Fruit fly (Drosophila melanogaster) whole organism, embryonic: ENCODE results near the gene MESK4.

ENCODE experiments used
- B-H1 ChIP-seq: fragments of 200-800 bp; sonication (Bioruptor generic); IDR thresholded peaks from 3 replicates; pipeline ENCODE4 v1.3.6; 2022; ENCODE audit warnings: missing biosample characterization, missing genetic modification characterization
- CG10274 ChIP-seq: fragments of 200-800 bp; sonication (Bioruptor generic); optimal IDR thresholded peaks from 3 replicates; lab custom pipeline; 2017; ENCODE audit warnings: missing biosample characterization, mild to moderate bottlenecking, missing genetic modification characterization
- CG12104 ChIP-seq: fragments of 200-800 bp; sonication (Bioruptor generic); optimal IDR thresholded peaks from 3 replicates; lab custom pipeline; 2016; ENCODE audit warnings: missing biosample characterization, missing genetic modification characterization
- CG13123 ChIP-seq: fragments of 200-800 bp; sonication (Bioruptor generic); optimal IDR thresholded peaks from 2 replicates; lab custom pipeline; 2016; ENCODE audit warnings: missing biosample characterization, missing genetic modification characterization
- CG13296 ChIP-seq: fragments of 200-800 bp; sonication (Bioruptor generic); optimal IDR thresholded peaks from 3 replicates; lab custom pipeline; 2018; ENCODE audit warnings: missing biosample characterization, mild to moderate bottlenecking, missing genetic modification characterization
- CG13424 ChIP-seq: fragments of 200-800 bp; sonication (Bioruptor generic); optimal IDR thresholded peaks from 2 replicates; lab custom pipeline; 2019; ENCODE audit warnings: missing biosample characterization, mild to moderate bottlenecking, missing genetic modification characterization, moderate library complexity
- CG17912 ChIP-seq: fragments of 200-800 bp; sonication (Bioruptor generic); optimal IDR thresholded peaks from 2 replicates; lab custom pipeline; 2018; ENCODE audit warnings: missing biosample characterization, mild to moderate bottlenecking, missing genetic modification characterization
- CG30431 ChIP-seq: fragments of 200-800 bp; sonication (Bioruptor generic); optimal IDR thresholded peaks from 2 replicates; lab custom pipeline; 2017; ENCODE audit warnings: missing biosample characterization, missing genetic modification characterization
- CG32767 ChIP-seq: fragments of 200-800 bp; sonication (Bioruptor generic); IDR thresholded peaks from 2 replicates; pipeline ENCODE4 v1.3.6; 2022; ENCODE audit warnings: missing biosample characterization, missing genetic modification characterization
- CG34224 ChIP-seq: fragments of 200-800 bp; sonication (Bioruptor generic); IDR thresholded peaks from 3 replicates; pipeline ENCODE4 v1.3.6; 2022; ENCODE audit warnings: missing biosample characterization, missing genetic modification characterization; ENCODE audit not compliant: partially characterized antibody
- CG3847 ChIP-seq: fragments of 200-800 bp; sonication (Bioruptor generic); IDR thresholded peaks from 2 replicates; pipeline ENCODE4 v1.3.6; 2022; ENCODE audit warnings: missing biosample characterization, missing genetic modification characterization
- CG4820 ChIP-seq: fragments of 200-800 bp; sonication (Bioruptor generic); optimal IDR thresholded peaks from 3 replicates; lab custom pipeline; 2016; ENCODE audit warnings: missing biosample characterization, missing genetic modification characterization
- CG6254 ChIP-seq: fragments of 200-800 bp; sonication (Bioruptor generic); optimal IDR thresholded peaks from 3 replicates; lab custom pipeline; 2017; ENCODE audit warnings: mild to moderate bottlenecking, missing biosample characterization, missing genetic modification reagents, missing genetic modification characterization
- CG6791 ChIP-seq: fragments of 200-800 bp; sonication (Bioruptor generic); IDR thresholded peaks from 3 replicates; pipeline ENCODE4 v1.3.6; 2022; ENCODE audit warnings: missing biosample characterization, missing genetic modification characterization; ENCODE audit not compliant: partially characterized antibody
- CG7745 ChIP-seq: fragments of 200-800 bp; sonication (Bioruptor generic); optimal IDR thresholded peaks from 2 replicates; lab custom pipeline; 2018; ENCODE audit warnings: missing biosample characterization, mild to moderate bottlenecking, missing genetic modification characterization, moderate library complexity
- CG8281 ChIP-seq: fragments of 200-800 bp; sonication (Bioruptor generic); optimal IDR thresholded peaks from 2 replicates; lab custom pipeline; 2018; ENCODE audit warnings: missing biosample characterization, mild to moderate bottlenecking, missing genetic modification characterization, moderate library complexity
- CG8388 ChIP-seq: fragments of 200-800 bp; sonication (Bioruptor generic); optimal IDR thresholded peaks from 2 replicates; lab custom pipeline; 2019; ENCODE audit warnings: missing biosample characterization, mild to moderate bottlenecking, missing genetic modification characterization, moderate library complexity
- CG9932 ChIP-seq: fragments of 200-800 bp; sonication (Bioruptor generic); IDR thresholded peaks from 2 replicates; pipeline ENCODE4 v1.3.6; 2022; ENCODE audit warnings: missing biosample characterization, missing genetic modification characterization
- Camta ChIP-seq: fragments of 200-800 bp; sonication (Bioruptor generic); optimal IDR thresholded peaks from 2 replicates; lab custom pipeline; 2016; ENCODE audit warnings: missing biosample characterization, missing genetic modification characterization
- D19B ChIP-seq: fragments of 200-800 bp; sonication (Bioruptor generic); optimal IDR thresholded peaks from 2 replicates; lab custom pipeline; 2017; ENCODE audit warnings: missing biosample characterization, mild to moderate bottlenecking, missing genetic modification characterization
- Dbx ChIP-seq: fragments of 200-800 bp; sonication (Bioruptor generic); IDR thresholded peaks from 3 replicates; pipeline ENCODE4 v1.3.6; 2022; ENCODE audit warnings: missing biosample characterization, missing genetic modification characterization
- Dek ChIP-seq: fragments of 200-800 bp; sonication (Bioruptor generic); optimal IDR thresholded peaks from 3 replicates; lab custom pipeline; 2019; ENCODE audit warnings: missing biosample characterization, mild to moderate bottlenecking, missing genetic modification characterization, moderate library complexity
- Elba2 ChIP-seq: fragments of 200-800 bp; sonication (Bioruptor generic); optimal IDR thresholded peaks from 3 replicates; lab custom pipeline; 2016; ENCODE audit warnings: missing biosample characterization, missing genetic modification characterization
- Ets97D ChIP-seq: fragments of 200-800 bp; sonication (Bioruptor generic); optimal IDR thresholded peaks from 3 replicates; lab custom pipeline; 2016; ENCODE audit warnings: missing biosample characterization, missing genetic modification characterization
- H15 ChIP-seq: fragments of 200-800 bp; sonication (Bioruptor generic); IDR thresholded peaks from 3 replicates; pipeline ENCODE4 v1.3.6; 2022; ENCODE audit warnings: missing biosample characterization, missing genetic modification characterization
- HLH3B ChIP-seq: fragments of 200-800 bp; sonication (Bioruptor generic); IDR thresholded peaks from 2 replicates; pipeline ENCODE4 v1.3.6; 2022; ENCODE audit warnings: missing biosample characterization, missing genetic modification characterization
- HLH54F ChIP-seq: fragments of 200-800 bp; sonication (Bioruptor generic); optimal IDR thresholded peaks from 3 replicates; lab custom pipeline; 2016; ENCODE audit warnings: missing biosample characterization, missing genetic modification characterization
- HLHmδ ChIP-seq: fragments of 200-800 bp; sonication (Bioruptor generic); optimal IDR thresholded peaks from 2 replicates; lab custom pipeline; 2018; ENCODE audit warnings: missing biosample characterization, mild to moderate bottlenecking, missing genetic modification characterization, moderate library complexity
- Hr51 ChIP-seq, 2 experiments: fragments of 200-800 bp; sonication (Bioruptor generic); optimal IDR thresholded peaks; 2 replicates in 1 of 2; 3 replicates in 1 of 2; lab custom pipeline; 2016 to 2018; ENCODE audit warnings: missing biosample characterization in 2 of 2, missing genetic modification characterization in 2 of 2, mild to moderate bottlenecking in 1 of 2, moderate library complexity in 1 of 2
- Hr78 ChIP-seq, 2 experiments: fragments of 200-800 bp in 1 of 2; fragments of >200 bp in 1 of 2; sonication (Bioruptor generic) in 1 of 2; optimal IDR thresholded peaks; 2 replicates each; lab custom pipeline; 2017 to 2019; ENCODE audit warnings: missing biosample characterization in 2 of 2, missing genetic modification characterization in 2 of 2, mild to moderate bottlenecking in 1 of 2, moderate library complexity in 1 of 2
- Lhr ChIP-seq: fragments of 200-800 bp; sonication (Bioruptor generic); optimal IDR thresholded peaks from 3 replicates; lab custom pipeline; 2017; ENCODE audit warnings: mild to moderate bottlenecking, missing biosample characterization, missing genetic modification reagents, missing genetic modification characterization
- Ravus ChIP-seq: fragments of 200-800 bp; sonication (Bioruptor generic); IDR thresholded peaks from 2 replicates; pipeline ENCODE4 v1.3.6; 2022; ENCODE audit warnings: missing biosample characterization, missing genetic modification characterization
- en ChIP-seq: fragments of 200-800 bp; sonication (Bioruptor generic); optimal IDR thresholded peaks from 2 replicates; lab custom pipeline; 2016; ENCODE audit warnings: missing biosample characterization, missing genetic modification characterization
- gce ChIP-seq: fragments of 200-800 bp; sonication (Bioruptor generic); IDR thresholded peaks from 3 replicates; pipeline ENCODE4 v1.3.6; 2022; ENCODE audit warnings: missing biosample characterization, missing genetic modification characterization
- gfzf ChIP-seq: fragments of 200-800 bp; sonication (Bioruptor generic); optimal IDR thresholded peaks from 2 replicates; lab custom pipeline; 2016; ENCODE audit warnings: missing biosample characterization, mild to moderate bottlenecking, missing genetic modification characterization, moderate library complexity
- grn ChIP-seq: fragments of 200-800 bp; sonication (Bioruptor generic); optimal IDR thresholded peaks from 3 replicates; lab custom pipeline; 2017; ENCODE audit warnings: missing biosample characterization, missing genetic modification characterization
- ind ChIP-seq: fragments of 200-800 bp; sonication (Bioruptor generic); optimal IDR thresholded peaks from 3 replicates; lab custom pipeline; 2016; ENCODE audit warnings: missing biosample characterization, missing genetic modification characterization
- insv ChIP-seq, 2 experiments: fragments of 200-800 bp; sonication (Bioruptor generic); optimal IDR thresholded peaks; 3 replicates each; lab custom pipeline; 2016 to 2018; ENCODE audit warnings: missing biosample characterization in 2 of 2, missing genetic modification characterization in 2 of 2
- kni ChIP-seq: fragments of 200-800 bp; sonication (Bioruptor generic); optimal IDR thresholded peaks from 3 replicates; lab custom pipeline; 2017; ENCODE audit warnings: mild to moderate bottlenecking, missing biosample characterization, missing genetic modification reagents, missing genetic modification characterization
- knrl ChIP-seq: fragments of 200-800 bp; sonication (Bioruptor generic); IDR thresholded peaks from 3 replicates; pipeline ENCODE4 v1.3.6; 2022; ENCODE audit warnings: missing biosample characterization, missing genetic modification characterization; ENCODE audit not compliant: partially characterized antibody
- ranshi ChIP-seq: fragments of 200-800 bp; sonication (Bioruptor generic); IDR thresholded peaks from 2 replicates; pipeline ENCODE4 v1.3.6; 2022; ENCODE audit warnings: missing biosample characterization, missing genetic modification characterization
- ro ChIP-seq: fragments of 200-800 bp; sonication (Bioruptor generic); IDR thresholded peaks from 2 replicates; pipeline ENCODE4 v1.3.6; 2022; ENCODE audit warnings: missing biosample characterization, missing genetic modification characterization
- scrt ChIP-seq: fragments of 200-800 bp; sonication (Bioruptor generic); optimal IDR thresholded peaks from 2 replicates; lab custom pipeline; 2018; ENCODE audit warnings: missing biosample characterization, mild to moderate bottlenecking, missing genetic modification characterization, moderate library complexity
- slou ChIP-seq: fragments of 200-800 bp; sonication (Bioruptor generic); optimal IDR thresholded peaks from 3 replicates; lab custom pipeline; 2016; ENCODE audit warnings: missing biosample characterization, missing genetic modification characterization
- trem ChIP-seq: fragments of 200-800 bp; optimal IDR thresholded peaks from 3 replicates; lab custom pipeline; 2019; ENCODE audit warnings: missing biosample characterization, mild to moderate bottlenecking, missing genetic modification characterization, moderate library complexity
- twi ChIP-seq: fragments of 200-800 bp; optimal IDR thresholded peaks from 2 replicates; lab custom pipeline; 2019; ENCODE audit warnings: missing biosample characterization, mild to moderate bottlenecking, missing genetic modification characterization, moderate library complexity
- unpg ChIP-seq: fragments of 200-800 bp; sonication (Bioruptor generic); optimal IDR thresholded peaks from 3 replicates; lab custom pipeline; 2018; ENCODE audit warnings: missing biosample characterization, mild to moderate bottlenecking, missing genetic modification characterization, moderate library complexity
- usp ChIP-seq: fragments of >200 bp; optimal IDR thresholded peaks from 2 replicates; lab custom pipeline; 2017; ENCODE audit warnings: missing biosample characterization, missing genetic modification characterization
- vvl ChIP-seq: fragments of 200-800 bp; sonication (Bioruptor generic); IDR thresholded peaks from 2 replicates; pipeline ENCODE4 v1.3.6; 2022; ENCODE audit warnings: missing biosample characterization, missing genetic modification characterization
- zfh1 ChIP-seq: fragments of 200-800 bp; sonication (Bioruptor generic); IDR thresholded peaks from 3 replicates; pipeline ENCODE4 v1.3.6; 2022; ENCODE audit warnings: missing biosample characterization, missing genetic modification characterization

Gene MESK4

DNA sequence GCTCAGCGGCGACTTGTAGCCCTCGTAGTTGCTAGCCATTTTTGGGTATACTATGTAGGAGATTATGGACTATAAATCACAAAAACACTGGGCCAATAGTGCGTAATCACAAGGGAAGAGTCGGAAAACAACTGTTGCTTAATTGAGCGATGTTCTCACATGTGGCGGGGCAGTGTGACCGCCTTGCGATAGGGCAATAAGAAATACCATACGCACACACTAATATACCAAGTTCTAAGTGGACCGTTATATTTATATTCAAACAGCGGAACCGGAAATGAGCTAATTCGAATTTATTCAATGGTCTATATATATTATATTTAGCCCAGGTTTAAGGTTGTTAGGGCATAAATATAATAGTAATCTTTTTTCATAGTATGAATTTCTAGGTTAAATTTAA, 32.3 kb downstream of the MESK4 start, which contains the start of gene Adsl (continued):
- TF ChIP-seq Dbx (GFP tag; lab: Robert Waterston, UW) (peak; percentile 35; the same call in 1 of the 3 replicates), twi (no peak), H15 (no peak), CG13123 (no peak), CG30431 (no peak), usp (GFP tag; lab: Kevin White, UChicago) (no peak), ind (GFP tag; lab: Kevin White, UChicago) (no peak), en (GFP tag; lab: Kevin White, UChicago) (peak; percentile 39), grn (peak; percentile 43), CG17912 (GFP tag; lab: Kevin White, UChicago) (peak; percentile 50), CG9932 (GFP tag; lab: Robert Waterston, UW) (no peak), B-H1 (no peak; the same call in 2 of the 3 replicates), trem (tag; lab: Kevin White, UChicago) (peak; percentile 84), HLH54F (GFP tag; lab: Kevin White, UChicago) (peak; percentile 2), CG6791 (GFP tag; lab: Robert Waterston, UW) (no peak; the same call in 2 of the 3 replicates), Ravus (GFP tag; lab: Robert Waterston, UW) (no peak), Hr51 (GFP tag; optimal IDR thresholded peaks at IDR 0.05; lab: Kevin White, UChicago) (peak in 1 of 2 experiments; percentile 9), ro (GFP tag; lab: Robert Waterston, UW) (no peak), knrl (GFP tag; lab: Robert Waterston, UW) (peak; percentile 29; the same call in 1 of the 3 replicates), scrt (peak; percentile 90), CG8388 (no peak), slou (GFP tag; lab: Kevin White, UChicago) (no peak), unpg (GFP tag; lab: Kevin White, UChicago) (no peak), ranshi (GFP tag; lab: Robert Waterston, UW) (no peak; the same call in 1 of the 2 replicates), Lhr (GFP tag; lab: Kevin White, UChicago) (peak; percentile 65), CG12104 (peak; percentile 19), CG8281 (tag; lab: Kevin White, UChicago) (peak; percentile 30), CG6254 (GFP tag; lab: Kevin White, UChicago) (peak; percentile 79), Elba2 (GFP tag; lab: Kevin White, UChicago) (no peak), Hr78 (GFP tag; optimal IDR thresholded peaks at IDR 0.05; lab: Kevin White, UChicago) (no peak), CG32767 (peak; percentile 35; the same call in 1 of the 2 replicates), HLHmδ (GFP tag; lab: Kevin White, UChicago) (peak; percentile 67), zfh1 (GFP tag; lab: Robert Waterston, UW) (peak; percentile 72), D19B (peak; percentile 21), CG3847 (GFP tag; lab: Robert Waterston, UW) (no peak), insv (GFP tag; optimal IDR thresholded peaks at IDR 0.05; lab: Kevin White, UChicago) (peak in 1 of 2 experiments; percentile 68), Dek (tag; lab: Kevin White, UChicago) (no peak), Camta (GFP tag; lab: Kevin White, UChicago) (peak; percentile 41), CG4820 (GFP tag; lab: Kevin White, UChicago) (peak; percentile 37), CG7745 (no peak), kni (GFP tag; lab: Kevin White, UChicago) (peak; percentile 50), CG13424 (tag; lab: Kevin White, UChicago) (no peak), CG10274 (GFP tag; lab: Kevin White, UChicago) (peak; percentile 34), gce (GFP tag; lab: Robert Waterston, UW) (no peak), CG13296 (GFP tag; lab: Kevin White, UChicago) (no peak), HLH3B (GFP tag; lab: Robert Waterston, UW) (no peak), vvl (peak; percentile 84), CG34224 (GFP tag; lab: Robert Waterston, UW) (peak; percentile 43; the same call in 2 of the 3 replicates), Ets97D (peak; percentile 99), gfzf (peak; percentile 78)
